Worm (Caenorhabditis elegans): ENCODE measurements around the gene Y49E10.30.

- TF ChIP-seq hnd-1 (tag; optimal IDR thresholded peaks at IDR 0.05), result no peak
- no peak for TF ChIP-seq ceh-36 (tag; optimal IDR thresholded peaks at IDR 0.05)
- no peak for TF ChIP-seq tra-4 (tag; optimal IDR thresholded peaks at IDR 0.05)
- no peak for TF ChIP-seq hmg-4 (GFP tag; optimal IDR thresholded peaks at IDR 0.05)
- no peak for TF ChIP-seq scrt-1 (GFP tag; IDR thresholded peaks at IDR 0.05)
- TF ChIP-seq B0310.2 (tag; optimal IDR thresholded peaks at IDR 0.05), result no peak
- no peak for TF ChIP-seq ama-1 (optimal IDR thresholded peaks at IDR 0.05)
- TF ChIP-seq aly-1 (tag; optimal IDR thresholded peaks at IDR 0.05), result no peak
- no peak for TF ChIP-seq sea-1 (GFP tag; conservative IDR thresholded peaks at IDR 0.05)
- TF ChIP-seq ceh-13 (GFP tag; optimal IDR thresholded peaks at IDR 0.05), result no peak
- no peak for TF ChIP-seq hmbx-1 (tag; optimal IDR thresholded peaks at IDR 0.05)
- TF ChIP-seq tbx-37 (GFP tag; conservative IDR thresholded peaks at IDR 0.05), result no peak
- TF ChIP-seq pes-1 (GFP tag; IDR thresholded peaks at IDR 0.05), result no peak
- no peak for TF ChIP-seq F13C5.2 (tag; optimal IDR thresholded peaks at IDR 0.05)
These were observed 37.4 kb downstream of the Y49E10.30 start for ce11 chrIII:12424066-12424465.
